Fruit fly (Drosophila melanogaster): ENCODE data around the gene CG2260.

The CG2260 gene

DNA sequence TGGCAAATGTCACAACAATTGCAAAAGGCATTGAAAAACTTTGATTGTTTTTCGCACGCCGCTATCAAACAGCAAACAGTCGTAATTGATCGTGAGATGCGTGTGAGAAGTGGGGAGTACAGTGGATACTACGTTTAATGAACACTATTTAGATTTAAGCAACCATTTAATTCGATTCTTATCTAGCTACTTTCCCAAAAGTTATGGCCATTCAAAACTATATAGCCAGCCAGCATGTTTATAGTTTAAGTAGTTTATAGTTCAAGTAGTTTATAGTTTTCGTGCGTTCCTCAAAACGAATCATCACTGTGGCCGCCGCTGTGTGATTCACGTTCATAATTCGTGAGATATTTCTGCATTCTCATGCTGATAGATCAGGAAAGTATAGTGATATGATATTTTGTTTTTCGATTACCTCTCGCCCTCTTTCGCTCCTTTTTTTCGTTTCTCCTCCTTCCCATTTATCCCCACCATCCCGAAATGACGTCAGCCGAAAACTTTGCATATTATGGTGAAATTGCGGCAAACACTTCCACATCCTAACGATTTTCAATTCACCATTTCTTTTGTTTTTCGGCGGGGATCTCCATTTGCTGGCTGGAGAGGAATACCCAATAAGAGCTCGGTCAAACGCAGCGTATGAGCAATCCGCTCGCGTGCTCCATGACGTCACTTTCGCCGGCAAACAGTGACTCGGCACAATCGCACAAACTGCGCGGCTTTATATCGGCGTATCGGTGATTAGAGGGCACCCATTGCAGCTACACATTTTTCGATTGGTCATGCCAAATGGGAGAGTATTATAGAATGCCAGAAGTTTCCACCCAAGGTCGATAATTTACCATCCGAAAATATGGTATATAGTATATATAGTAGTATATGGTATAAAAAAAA is 7.3 kb downstream of the CG2260 start (continued):
- TF ChIP-seq Xrp1 (GFP tag; IDR thresholded peaks at IDR 0.05) (peak; percentile 54; the same call in 1 of the 2 replicates), dmrt99B (tag; optimal IDR thresholded peaks at IDR 0.05) (peak; percentile 55), CG7839 (tag; optimal IDR thresholded peaks at IDR 0.05) (peak; percentile 75), Dp (GFP tag; optimal IDR thresholded peaks at IDR 0.05) (no peak), grn (GFP tag; optimal IDR thresholded peaks at IDR 0.05) (no peak), CG14667 (GFP tag; IDR thresholded peaks at IDR 0.05) (peak; percentile 35; the same call in 1 of the 2 replicates), E2f1 (GFP tag; IDR thresholded peaks at IDR 0.05) (peak; percentile 43; the same call in 1 of the 2 replicates), Dbx (GFP tag; IDR thresholded peaks at IDR 0.05) (peak; percentile 84), dimm (GFP tag; IDR thresholded peaks at IDR 0.05) (no peak), CG2889 (GFP tag; IDR thresholded peaks at IDR 0.05) (0 out of 3 replicates have a peak, but pooled peaks have one; percentile 35), CG4707 (GFP tag; optimal IDR thresholded peaks at IDR 0.05) (no peak), Jarid2 (GFP tag; optimal IDR thresholded peaks at IDR 0.05) (peak; percentile 10), chif (GFP tag; optimal IDR thresholded peaks at IDR 0.05) (peak in 1 of 2 experiments; percentile 5), ara (GFP tag; IDR thresholded peaks at IDR 0.05) (no peak), CG10431 (GFP tag; optimal IDR thresholded peaks at IDR 0.05) (no peak), stwl (tag; optimal IDR thresholded peaks at IDR 0.05) (no peak), so (GFP tag; IDR thresholded peaks at IDR 0.05) (no peak), ci (GFP tag; IDR thresholded peaks at IDR 0.05) (no peak), Sox102F (GFP tag; optimal IDR thresholded peaks at IDR 0.05) (peak; percentile 30), tx (GFP tag; optimal IDR thresholded peaks at IDR 0.05) (peak; percentile 43), lov (optimal IDR thresholded peaks at IDR 0.05) (no peak), lov (GFP tag; IDR thresholded peaks at IDR 0.05) (no peak), lbe (GFP tag; optimal IDR thresholded peaks at IDR 0.05) (no peak), CG4404 (GFP tag; IDR thresholded peaks at IDR 0.05) (no peak), nerfin-2 (GFP tag; IDR thresholded peaks at IDR 0.05; ENCODE audit: partially characterized antibody) (no peak), CG4730 (GFP tag; IDR thresholded peaks at IDR 0.05) (peak; percentile 43), CG17328 (GFP tag; IDR thresholded peaks at IDR 0.05) (peak; percentile 52), D19A (tag; optimal IDR thresholded peaks at IDR 0.05) (peak; percentile 11), Atf6 (GFP tag; IDR thresholded peaks at IDR 0.05) (peak; percentile 75), CG3838 (GFP tag; optimal IDR thresholded peaks at IDR 0.05) (no peak), yki (optimal IDR thresholded peaks at IDR 0.05) (no peak), CG31388 (GFP tag; optimal IDR thresholded peaks at IDR 0.05) (no peak), CHES-1-like (GFP tag; optimal IDR thresholded peaks at IDR 0.05) (peak; percentile 70), CG30431 (GFP tag; optimal IDR thresholded peaks at IDR 0.05) (no peak), Antp (GFP tag; optimal IDR thresholded peaks at IDR 0.05) (peak; percentile 11), sisA (GFP tag; IDR thresholded peaks at IDR 0.05) (peak; percentile 41; the same call in 1 of the 2 replicates), CG11093 (GFP tag; IDR thresholded peaks at IDR 0.05) (0 out of 3 replicates have a peak, but pooled peaks have one; percentile 42), pho (GFP tag; optimal IDR thresholded peaks at IDR 0.05) (peak; percentile 62), vvl (GFP tag; IDR thresholded peaks at IDR 0.05) (peak; percentile 56; the same call in 1 of the 2 replicates), MESR4 (GFP tag; optimal IDR thresholded peaks at IDR 0.05) (no peak), CG16863 (GFP tag; optimal IDR thresholded peaks at IDR 0.05) (peak; percentile 40), Dref (GFP tag; IDR thresholded peaks at IDR 0.05) (no peak), Tbp (GFP tag; optimal IDR thresholded peaks at IDR 0.05) (no peak), NC2α (GFP tag; optimal IDR thresholded peaks at IDR 0.05) (no peak), CG31224 (GFP tag; IDR thresholded peaks at IDR 0.05) (peak; percentile 62), CG6791 (GFP tag; IDR thresholded peaks at IDR 0.05; ENCODE audit: partially characterized antibody) (no peak), CG2116 (GFP tag; optimal IDR thresholded peaks at IDR 0.05) (no peak), CG14710 (tag; optimal IDR thresholded peaks at IDR 0.05) (no peak), CG4820 (GFP tag; optimal IDR thresholded peaks at IDR 0.05) (peak; percentile 12), CG4854 (GFP tag; optimal IDR thresholded peaks at IDR 0.05) (peak; percentile 48)

All from whole organism, embryonic.